Worm (Caenorhabditis elegans): ENCODE measurements around the gene dop-4.

The dop-4 gene

ce11 chrX:1302267-1302666, 7.2 kb downstream of the dop-4 start (continued):
- TF ChIP-seq mes-2 (tag; optimal IDR thresholded peaks at IDR 0.05; ENCODE audit: poor library complexity, severe bottlenecking) (peak; percentile 91), nhr-11 (tag; optimal IDR thresholded peaks at IDR 0.05) (peak; percentile 59), zag-1 (tag; optimal IDR thresholded peaks at IDR 0.05) (no peak), unc-39 (tag; optimal IDR thresholded peaks at IDR 0.05) (no peak), rbr-2 (tag; optimal IDR thresholded peaks at IDR 0.05) (peak; percentile 78), nhr-41 (GFP tag; IDR thresholded peaks at IDR 0.05) (no peak), vab-7 (GFP tag; IDR thresholded peaks at IDR 0.05) (no peak), nhr-237 (tag; optimal IDR thresholded peaks at IDR 0.05) (no peak), D1046.2 (GFP tag; IDR thresholded peaks at IDR 0.05) (no peak), madf-9 (GFP tag; conservative IDR thresholded peaks at IDR 0.05) (no peak), set-16 (GFP tag; IDR thresholded peaks at IDR 0.05) (peak; percentile 78), Y105C5A.15 (GFP tag; IDR thresholded peaks at IDR 0.05) (no peak), F49E8.2 (tag; optimal IDR thresholded peaks at IDR 0.05; ENCODE audit: borderline replicate concordance) (no peak), ZK337.2 (GFP tag; IDR thresholded peaks at IDR 0.05) (no peak), pqm-1 (tag; optimal IDR thresholded peaks at IDR 0.05) (peak; percentile 66), lin-38 (GFP tag; IDR thresholded peaks at IDR 0.05) (peak; percentile 44; the same call in 1 of the 2 replicates), aly-2 (tag; optimal IDR thresholded peaks at IDR 0.05) (no peak), unc-130 (GFP tag; optimal IDR thresholded peaks at IDR 0.05) (no peak), nhr-6 (tag; optimal IDR thresholded peaks at IDR 0.05) (peak; percentile 89), aha-1 (tag) (peak; percentile 96), daf-16 (GFP tag; optimal IDR thresholded peaks at IDR 0.05) (peak; percentile 36 to 39), daf-16 (tag; optimal IDR thresholded peaks at IDR 0.05) (peak; percentile 77), mep-1 (tag; optimal IDR thresholded peaks at IDR 0.05) (peak; percentile 91), cey-2 (tag; optimal IDR thresholded peaks at IDR 0.05; ENCODE audit: borderline replicate concordance, insufficient read depth) (no peak), hif-1 (tag; optimal IDR thresholded peaks at IDR 0.05) (peak in 1 of 2 experiments; percentile 77), spr-1 (tag; optimal IDR thresholded peaks at IDR 0.05) (no peak), pha-4 (GFP tag; IDR thresholded peaks at IDR 0.05) (peak; percentile 44; the same call in 1 of the 2 replicates), pha-4 (tag; optimal IDR thresholded peaks at IDR 0.05) (no peak), gei-8 (GFP tag; optimal IDR thresholded peaks at IDR 0.05) (no peak), R02D3.7 (tag; optimal IDR thresholded peaks at IDR 0.05) (no peak), ama-1 (optimal IDR thresholded peaks at IDR 0.05) (no peak), lir-3 (tag; optimal IDR thresholded peaks at IDR 0.05) (no peak), lin-29 (GFP tag; IDR thresholded peaks at IDR 0.05) (no peak), madf-5 (GFP tag; IDR thresholded peaks at IDR 0.05) (peak in 1 of 2 experiments; percentile 46; a peak in 1 of 4 replicates), fkh-10 (GFP tag; optimal IDR thresholded peaks at IDR 0.05) (peak; percentile 84), lin-15B (tag; optimal IDR thresholded peaks at IDR 0.05) (no peak), nhr-77 (tag; optimal IDR thresholded peaks at IDR 0.05) (peak; percentile 45), Y75B8A.6 (GFP tag; IDR thresholded peaks at IDR 0.05) (no peak), tag-97 (GFP tag; IDR thresholded peaks at IDR 0.05) (no peak), ZK546.5 (tag; optimal IDR thresholded peaks at IDR 0.05) (no peak), T26A8.4 (GFP tag; IDR thresholded peaks at IDR 0.05) (peak; percentile 61; the same call in 1 of the 2 replicates), egl-27 (tag; optimal IDR thresholded peaks at IDR 0.05) (no peak), F44E2.7 (GFP tag; IDR thresholded peaks at IDR 0.05) (no peak), lin-39 (tag; optimal IDR thresholded peaks at IDR 0.05) (no peak), ceh-20 (GFP tag; IDR thresholded peaks at IDR 0.05) (peak; percentile 19; the same call in 1 of the 2 replicates), daf-19 (GFP tag; conservative IDR thresholded peaks at IDR 0.05) (no peak), F26F4.8 (GFP tag; conservative IDR thresholded peaks at IDR 0.05) (no peak), duxl-1 (tag; optimal IDR thresholded peaks at IDR 0.05; ENCODE audit: poor library complexity) (peak; percentile 61), ztf-7 (tag; optimal IDR thresholded peaks at IDR 0.05) (peak; percentile 33), ctbp-1 (GFP tag; IDR thresholded peaks at IDR 0.05) (peak; percentile 69), snpc-1.2 (GFP tag; IDR thresholded peaks at IDR 0.05) (no peak), egl-43 (GFP tag; IDR thresholded peaks at IDR 0.05) (peak; percentile 83)

All from whole organism, L4 larva.